Fruit fly (Drosophila melanogaster): ENCODE results near the gene mbf1.

Gene mbf1

dm6 chr3L:16590860-16591259 is 16.6 kb downstream of the mbf1 start, which contains the start of gene tra (continued):
- TF ChIP-seq Dp (GFP tag; optimal IDR thresholded peaks at IDR 0.05) (peak; percentile 72), CG12299 (tag; optimal IDR thresholded peaks at IDR 0.05) (no peak), CG30020 (tag; optimal IDR thresholded peaks at IDR 0.05) (peak; percentile 7), CG12769 (tag; optimal IDR thresholded peaks at IDR 0.05) (no peak), CG15696 (tag; optimal IDR thresholded peaks at IDR 0.05) (no peak), dpn (GFP tag; optimal IDR thresholded peaks at IDR 0.05) (no peak), CG2712 (tag; optimal IDR thresholded peaks at IDR 0.05) (peak; percentile 27), btn (GFP tag; optimal IDR thresholded peaks at IDR 0.05) (no peak), stwl (tag; optimal IDR thresholded peaks at IDR 0.05) (peak; percentile 64), bbx (GFP tag; IDR thresholded peaks at IDR 0.05; ENCODE audit: partially characterized antibody) (peak; percentile 66), sens (GFP tag) (peak; percentile 72), az2 (GFP tag; optimal IDR thresholded peaks at IDR 0.05) (no peak), Elba2 (GFP tag; optimal IDR thresholded peaks at IDR 0.05) (peak; percentile 73), CG12744 (GFP tag; optimal IDR thresholded peaks at IDR 0.05) (no peak), CG34376 (GFP tag; optimal IDR thresholded peaks at IDR 0.05) (no peak), ase (GFP tag; IDR thresholded peaks at IDR 0.05) (no peak), HLHmδ (GFP tag; optimal IDR thresholded peaks at IDR 0.05) (peak; percentile 1), gsb (GFP tag; IDR thresholded peaks at IDR 0.05) (no peak), CG14710 (tag; optimal IDR thresholded peaks at IDR 0.05) (peak; percentile 66), inv (GFP tag; IDR thresholded peaks at IDR 0.05; ENCODE audit: partially characterized antibody) (peak; percentile 38; the same call in 1 of the 2 replicates), CG10267 (tag; optimal IDR thresholded peaks at IDR 0.05) (peak; percentile 45), CG4617 (GFP tag; optimal IDR thresholded peaks at IDR 0.05; ENCODE audit: borderline replicate concordance) (peak; percentile 75), phol (tag; optimal IDR thresholded peaks at IDR 0.05) (peak; percentile 73), nerfin-1 (tag; optimal IDR thresholded peaks at IDR 0.05) (no peak), CG17186 (GFP tag; optimal IDR thresholded peaks at IDR 0.05) (peak; percentile 31), jing (GFP tag; optimal IDR thresholded peaks at IDR 0.05) (no peak), BEAF-32 (GFP tag; optimal IDR thresholded peaks at IDR 0.05) (peak; percentile 75), HmgD (GFP tag; optimal IDR thresholded peaks at IDR 0.05) (no peak), CG31365 (tag; optimal IDR thresholded peaks at IDR 0.05) (no peak), CG1529 (GFP tag; optimal IDR thresholded peaks at IDR 0.05) (no peak), knrl (GFP tag; IDR thresholded peaks at IDR 0.05; ENCODE audit: partially characterized antibody) (peak; percentile 57; the same call in 2 of the 3 replicates), Stat92E (GFP tag; optimal IDR thresholded peaks at IDR 0.05) (peak in 1 of 3 experiments; percentile 47), bcd (GFP tag; optimal IDR thresholded peaks at IDR 0.05) (no peak), gfzf (GFP tag; optimal IDR thresholded peaks at IDR 0.05) (peak; percentile 82), Rx (GFP tag; IDR thresholded peaks at IDR 0.05) (no peak), CG1602 (GFP tag; optimal IDR thresholded peaks at IDR 0.05) (no peak), amos (GFP tag; IDR thresholded peaks at IDR 0.05; ENCODE audit: partially characterized antibody) (peak; percentile 61), CG17829 (tag; optimal IDR thresholded peaks at IDR 0.05) (peak; percentile 26), CG9437 (GFP tag; optimal IDR thresholded peaks at IDR 0.05) (no peak), dm (GFP tag; optimal IDR thresholded peaks at IDR 0.05) (peak; percentile 17), ash1 (GFP tag; optimal IDR thresholded peaks at IDR 0.05) (no peak), Bgb (GFP tag; IDR thresholded peaks at IDR 0.05; ENCODE audit: partially characterized antibody) (peak; percentile 57), danr (GFP tag; IDR thresholded peaks at IDR 0.05) (no peak), sens-2 (GFP tag; IDR thresholded peaks at IDR 0.05) (no peak), ato (GFP tag; IDR thresholded peaks at IDR 0.05; ENCODE audit: partially characterized antibody) (peak; percentile 15; the same call in 1 of the 2 replicates), tna (GFP tag; IDR thresholded peaks at IDR 0.05; ENCODE audit: partially characterized antibody) (peak; percentile 50; the same call in 1 of the 2 replicates), tx (GFP tag; optimal IDR thresholded peaks at IDR 0.05) (no peak), hbn (GFP tag; IDR thresholded peaks at IDR 0.05; ENCODE audit: partially characterized antibody) (peak; percentile 53), Myb (GFP tag; optimal IDR thresholded peaks at IDR 0.05) (peak; percentile 96)

All from whole organism, embryonic.